Worm (Caenorhabditis elegans) whole organism, L3 larva: ENCODE results near the gene F18A11.2.

Source experiments
- R02D3.7 ChIP-seq: fragments of 150-350 bp; optimal IDR thresholded peaks from 2 replicates; lab custom pipeline; 2014; ENCODE audit warnings: missing biosample characterization, missing genetic modification characterization
- ZK546.5 ChIP-seq: sonication (generic microtip); optimal IDR thresholded peaks from 2 replicates; lab custom pipeline; 2017; ENCODE audit warnings: missing biosample characterization, missing genetic modification characterization
- aly-2 ChIP-seq: fragments of 150-350 bp; optimal IDR thresholded peaks from 2 replicates; lab custom pipeline; 2014; ENCODE audit warnings: missing biosample characterization, missing genetic modification characterization
- ama-1 ChIP-seq: fragments of 150-350 bp; optimal IDR thresholded peaks from 2 replicates; lab custom pipeline; 2018
- ceh-16 ChIP-seq: sonication (generic microtip); optimal IDR thresholded peaks from 2 replicates; lab custom pipeline; 2017; ENCODE audit warnings: missing biosample characterization, missing genetic modification characterization
- ceh-28 ChIP-seq: fragments of 150-350 bp; optimal IDR thresholded peaks from 2 replicates; lab custom pipeline; 2014; ENCODE audit warnings: missing biosample characterization, missing genetic modification reagents, missing genetic modification characterization
- ceh-82 ChIP-seq: fragments of 150-350 bp; optimal IDR thresholded peaks from 2 replicates; lab custom pipeline; 2014; ENCODE audit warnings: missing biosample characterization, missing genetic modification characterization
- daf-12 ChIP-seq: fragments of 150-350 bp; optimal IDR thresholded peaks from 2 replicates; lab custom pipeline; 2014; ENCODE audit warnings: missing biosample characterization, missing genetic modification reagents, missing genetic modification characterization
- egl-5 ChIP-seq: fragments of 150-350 bp; optimal IDR thresholded peaks from 2 replicates; lab custom pipeline; 2017; ENCODE audit warnings: missing biosample characterization, missing genetic modification reagents, missing genetic modification characterization, inconsistent platforms
- elt-1 ChIP-seq: fragments of 150-350 bp; optimal IDR thresholded peaks from 2 replicates; lab custom pipeline; 2014; ENCODE audit warnings: missing biosample characterization, missing genetic modification characterization
- elt-2 ChIP-seq: sonication (generic microtip); optimal IDR thresholded peaks from 2 replicates; lab custom pipeline; 2016; ENCODE audit warnings: missing genetic modification reagents, mild to moderate bottlenecking, missing genetic modification characterization, missing compliant biosample characterization
- elt-3 ChIP-seq, 3 experiments: fragments of 150-350 bp in 1 of 3; sonication (generic microtip) in 2 of 3; optimal IDR thresholded peaks; 2 replicates in 2 of 3; 4 replicates in 1 of 3; lab custom pipeline; 2014 to 2017; ENCODE audit warnings: missing biosample characterization in 3 of 3, missing genetic modification characterization in 3 of 3
- eor-1 ChIP-seq, 2 experiments: fragments of 150-350 bp; optimal IDR thresholded peaks; 2 replicates each; lab custom pipeline; 2014 to 2018; ENCODE audit warnings: missing biosample characterization in 2 of 2, missing genetic modification characterization in 2 of 2
- fkh-10 ChIP-seq: sonication (generic microtip); optimal IDR thresholded peaks from 2 replicates; lab custom pipeline; 2017; ENCODE audit warnings: missing biosample characterization, missing genetic modification reagents, missing genetic modification characterization
- fkh-2 ChIP-seq: fragments of 150-350 bp; optimal IDR thresholded peaks from 2 replicates; lab custom pipeline; 2014; ENCODE audit warnings: missing biosample characterization, missing genetic modification reagents, missing genetic modification characterization
- hmg-11 ChIP-seq: sonication (generic microtip); optimal IDR thresholded peaks from 2 replicates; lab custom pipeline; 2016; ENCODE audit warnings: missing genetic modification characterization, missing compliant biosample characterization
- jun-1 ChIP-seq: fragments of 150-350 bp; optimal IDR thresholded peaks from 2 replicates; lab custom pipeline; 2014; ENCODE audit warnings: missing biosample characterization, missing genetic modification reagents, missing genetic modification characterization
- lin-39 ChIP-seq: fragments of 150-350 bp; optimal IDR thresholded peaks from 2 replicates; lab custom pipeline; 2018; ENCODE audit warnings: missing biosample characterization, missing genetic modification reagents, missing genetic modification characterization
- lsy-12 ChIP-seq: sonication (generic microtip); optimal IDR thresholded peaks from 2 replicates; lab custom pipeline; 2016; ENCODE audit warnings: mild to moderate bottlenecking, missing genetic modification characterization, missing compliant biosample characterization
- mdl-1 ChIP-seq: fragments of 150-350 bp; optimal IDR thresholded peaks from 2 replicates; lab custom pipeline; 2014; ENCODE audit warnings: missing biosample characterization, missing genetic modification characterization
- mml-1 ChIP-seq: fragments of 150-350 bp; sonication (generic microtip); optimal IDR thresholded peaks from 3 replicates; lab custom pipeline; 2014; ENCODE audit warnings: missing biosample characterization, missing genetic modification characterization
- nhr-11 ChIP-seq: fragments of 150-350 bp; optimal IDR thresholded peaks from 2 replicates; lab custom pipeline; 2014; ENCODE audit warnings: missing biosample characterization, missing genetic modification characterization
- nhr-12 ChIP-seq: fragments of 150-350 bp; optimal IDR thresholded peaks from 2 replicates; lab custom pipeline; 2014; ENCODE audit warnings: missing biosample characterization, missing genetic modification characterization
- nhr-23 ChIP-seq: fragments of 150-350 bp; optimal IDR thresholded peaks from 2 replicates; lab custom pipeline; 2014; ENCODE audit warnings: missing biosample characterization, missing genetic modification reagents, missing genetic modification characterization
- nhr-237 ChIP-seq: fragments of 150-350 bp; optimal IDR thresholded peaks from 2 replicates; lab custom pipeline; 2014; ENCODE audit warnings: missing biosample characterization, missing genetic modification characterization
- nhr-25 ChIP-seq: sonication (generic microtip); optimal IDR thresholded peaks from 2 replicates; lab custom pipeline; 2017; ENCODE audit warnings: missing biosample characterization, missing genetic modification characterization
- nhr-28 ChIP-seq: fragments of 150-350 bp; optimal IDR thresholded peaks from 2 replicates; lab custom pipeline; 2014; ENCODE audit warnings: missing biosample characterization, missing genetic modification characterization
- nhr-67 ChIP-seq: fragments of 150-350 bp; optimal IDR thresholded peaks from 2 replicates; lab custom pipeline; 2014; ENCODE audit warnings: missing biosample characterization, missing genetic modification characterization
- nhr-76 ChIP-seq: fragments of 150-350 bp; sonication (generic microtip); optimal IDR thresholded peaks from 5 replicates; lab custom pipeline; 2014; ENCODE audit warnings: missing biosample characterization, missing genetic modification characterization
- nhr-77 ChIP-seq: fragments of 150-350 bp; optimal IDR thresholded peaks from 2 replicates; lab custom pipeline; 2014; ENCODE audit warnings: missing biosample characterization, missing genetic modification characterization
- sea-2 ChIP-seq: fragments of 150-350 bp; sonication (generic microtip); optimal IDR thresholded peaks from 4 replicates; lab custom pipeline; 2014; ENCODE audit warnings: missing biosample characterization, missing genetic modification reagents, missing genetic modification characterization
- skn-1 ChIP-seq: fragments of 150-350 bp; optimal IDR thresholded peaks from 2 replicates; lab custom pipeline; 2014; ENCODE audit warnings: missing biosample characterization, missing genetic modification characterization
- snpc-4 ChIP-seq: fragments of 150-350 bp; optimal IDR thresholded peaks from 2 replicates; lab custom pipeline; 2014; ENCODE audit warnings: missing biosample characterization, missing genetic modification characterization
- tbx-2 ChIP-seq: sonication (generic microtip); optimal IDR thresholded peaks from 2 replicates; lab custom pipeline; 2016; ENCODE audit warnings: mild to moderate bottlenecking, missing genetic modification characterization, missing compliant biosample characterization
- unc-39 ChIP-seq: sonication (generic microtip); optimal IDR thresholded peaks from 4 replicates; lab custom pipeline; 2017; ENCODE audit warnings: missing biosample characterization, missing genetic modification characterization
- unc-62 ChIP-seq: fragments of 150-350 bp; sonication (generic microtip); optimal IDR thresholded peaks from 4 replicates; lab custom pipeline; 2014; ENCODE audit warnings: missing biosample characterization, missing genetic modification reagents, missing genetic modification characterization
- ztf-11 ChIP-seq: fragments of 150-350 bp; optimal IDR thresholded peaks from 2 replicates; lab custom pipeline; 2014; ENCODE audit warnings: missing biosample characterization, missing genetic modification characterization
- ztf-4 ChIP-seq: fragments of 150-350 bp; optimal IDR thresholded peaks from 2 replicates; lab custom pipeline; 2014; ENCODE audit warnings: missing biosample characterization, missing genetic modification characterization

The F18A11.2 gene

ce11 chrII:12987799-12988198, 43.7 kb upstream of the F18A11.2 start:
- TF ChIP-seq nhr-28 (no peak), mdl-1 (tag; lab: Kevin White, UChicago) (no peak), ceh-16 (no peak), ztf-11 (tag; lab: Kevin White, UChicago) (no peak), nhr-67 (tag; lab: Kevin White, UChicago) (no peak), mml-1 (tag; lab: Kevin White, UChicago) (no peak), hmg-11 (no peak), aly-2 (tag; lab: Kevin White, UChicago) (no peak), lin-39 (tag; lab: Kevin White, UChicago) (no peak)

DNA sequence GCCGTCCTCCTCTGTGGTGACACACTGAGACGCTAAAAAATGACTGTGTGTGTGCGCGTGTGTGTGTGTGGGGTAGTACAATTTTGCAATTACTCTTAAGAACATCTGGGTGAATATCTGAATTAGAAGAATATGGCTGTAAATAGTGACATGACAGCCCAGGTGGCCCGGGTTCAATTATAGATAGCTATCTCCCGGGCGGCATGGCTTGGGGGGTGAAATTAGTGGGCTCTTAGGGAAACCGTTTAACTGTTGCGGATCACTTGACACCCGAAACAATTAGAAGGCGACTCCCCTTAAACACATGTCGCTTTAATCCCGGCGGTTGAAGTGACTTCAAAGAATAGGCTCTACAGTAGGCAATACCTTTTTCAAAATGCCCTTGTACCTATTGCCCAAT, 41.3 kb upstream of the F18A11.2 start:
- TF ChIP-seq fkh-2 (tag; lab: Kevin White, UChicago) = no peak
- TF ChIP-seq ztf-4 = no peak
- TF ChIP-seq nhr-237 (tag; lab: Kevin White, UChicago) = no peak
- TF ChIP-seq ceh-16 = no peak
- no peak for TF ChIP-seq ama-1 (lab: Kevin White, UChicago)
- TF ChIP-seq nhr-12 (tag; lab: Kevin White, UChicago) = no peak
- TF ChIP-seq nhr-76 (tag; lab: Kevin White, UChicago) = no peak
- TF ChIP-seq sea-2 (GFP tag; lab: Kevin White, UChicago) = no peak
- TF ChIP-seq hmg-11 = no peak
- TF ChIP-seq lsy-12 (tag; lab: Kevin White, UChicago) = no peak
- TF ChIP-seq egl-5 (tag; lab: Kevin White, UChicago) = no peak
- no peak for TF ChIP-seq ceh-28 (tag; lab: Kevin White, UChicago)
- TF ChIP-seq nhr-11 (tag; lab: Kevin White, UChicago) = no peak
- no peak for TF ChIP-seq fkh-10
- no peak for TF ChIP-seq jun-1 (tag; lab: Kevin White, UChicago)
- no peak for TF ChIP-seq mdl-1 (tag; lab: Kevin White, UChicago)
- TF ChIP-seq snpc-4 = no peak
- TF ChIP-seq eor-1 (tag; optimal IDR thresholded peaks at IDR 0.05; lab: Kevin White, UChicago) = no peak
- no peak for TF ChIP-seq mml-1 (tag; lab: Kevin White, UChicago)
- TF ChIP-seq elt-1 (tag; lab: Kevin White, UChicago) = no peak

DNA sequence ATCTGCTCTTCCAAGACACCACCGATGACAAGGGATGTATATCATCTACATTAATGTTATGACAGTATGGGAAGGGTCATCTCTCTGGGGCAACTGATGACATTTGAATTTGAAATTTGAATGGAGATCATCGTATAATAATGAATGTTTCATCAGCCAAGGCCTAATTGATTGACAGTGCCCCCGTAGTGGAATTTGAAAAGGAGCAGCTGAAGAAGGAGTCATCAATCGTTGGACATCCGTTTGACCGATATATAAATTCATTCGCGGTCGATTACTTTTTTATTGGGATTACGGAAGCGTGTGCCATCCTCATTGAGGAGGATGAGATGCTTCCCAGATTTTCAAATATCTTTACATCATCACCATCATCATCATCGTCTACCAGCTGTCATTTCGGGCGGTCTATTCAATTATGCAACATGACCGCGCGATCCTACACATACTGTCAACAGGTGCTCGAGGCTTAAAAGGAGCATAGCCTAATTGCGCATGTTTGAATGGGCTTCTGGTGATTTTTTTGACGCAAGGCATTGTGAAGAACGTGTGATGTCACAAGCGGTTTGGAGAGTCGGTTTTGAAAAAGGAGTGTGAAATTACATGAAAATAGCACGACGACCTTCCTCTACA, 40.4 kb upstream of the F18A11.2 start:
- TF ChIP-seq eor-1 (tag; optimal IDR thresholded peaks at IDR 0.05; lab: Kevin White, UChicago) (no peak), unc-39 (no peak), ama-1 (lab: Kevin White, UChicago) (no peak), nhr-67 (tag; lab: Kevin White, UChicago) (no peak), nhr-23 (no peak), ztf-11 (tag; lab: Kevin White, UChicago) (no peak), elt-2 (tag; lab: Kevin White, UChicago) (no peak), tbx-2 (tag; lab: Kevin White, UChicago) (no peak)
- TF ChIP-seq, all 47 proteins: peak for 0

- peak; percentile 62 for TF ChIP-seq nhr-25 (tag; lab: Kevin White, UChicago)
- TF ChIP-seq eor-1 (tag; optimal IDR thresholded peaks at IDR 0.05; lab: Kevin White, UChicago) = no peak
- peak; percentile 71 for TF ChIP-seq elt-1 (tag; lab: Kevin White, UChicago)
Observed at ce11 chrII:12991594-12991993, 39.9 kb upstream of the F18A11.2 start.

- no peak for TF ChIP-seq nhr-77 (tag; lab: Kevin White, UChicago)
- no peak for TF ChIP-seq lin-39 (tag; lab: Kevin White, UChicago)
- no peak for TF ChIP-seq mdl-1 (tag; lab: Kevin White, UChicago)
- TF ChIP-seq ZK546.5 (tag; lab: Kevin White, UChicago) = no peak
- TF ChIP-seq nhr-23 = no peak
- TF ChIP-seq snpc-4 = no peak
- no peak for TF ChIP-seq nhr-67 (tag; lab: Kevin White, UChicago)
- TF ChIP-seq ama-1 (lab: Kevin White, UChicago) = no peak
- TF ChIP-seq nhr-237 (tag; lab: Kevin White, UChicago) = no peak
- no peak for TF ChIP-seq unc-62 (GFP tag; lab: Kevin White, UChicago)
- no peak for TF ChIP-seq elt-3 (tag; optimal IDR thresholded peaks at IDR 0.05; lab: Kevin White, UChicago)
- no peak for TF ChIP-seq nhr-12 (tag; lab: Kevin White, UChicago)
- no peak for TF ChIP-seq ztf-4
- TF ChIP-seq ceh-16 = no peak
- TF ChIP-seq R02D3.7 = no peak
- no peak for TF ChIP-seq elt-1 (tag; lab: Kevin White, UChicago)
- no peak for TF ChIP-seq skn-1 (tag; lab: Kevin White, UChicago)
- TF ChIP-seq jun-1 (tag; lab: Kevin White, UChicago) = no peak
- no peak for TF ChIP-seq ceh-82 (tag; lab: Kevin White, UChicago)
- TF ChIP-seq daf-12 (tag; lab: Kevin White, UChicago) = no peak
Observed at ce11 chrII:12992193-12992592, 39.3 kb upstream of the F18A11.2 start.
